Worm (Caenorhabditis elegans) whole organism, midembryonic: ENCODE data around the gene F10C2.4.

ENCODE experiments used
- T22C8.4 ChIP-seq: fragments of 200-800 bp; sonication (Bioruptor generic); IDR thresholded peaks from 2 replicates; pipeline ENCODE4 v1.3.6; 2022; ENCODE audit warnings: missing genetic modification characterization, missing compliant biosample characterization
- cog-1 ChIP-seq: sonication (generic microtip); optimal IDR thresholded peaks from 2 replicates; lab custom pipeline; 2016; ENCODE audit warnings: missing genetic modification characterization, missing compliant biosample characterization
- flt-1 ChIP-seq: fragments of 200-800 bp; sonication (Bioruptor generic); IDR thresholded peaks from 2 replicates; pipeline ENCODE4 v1.3.6; 2022; ENCODE audit warnings: missing genetic modification characterization, missing compliant biosample characterization
- klf-2 ChIP-seq: fragments of 200-800 bp; sonication (Bioruptor generic); conservative IDR thresholded peaks from 2 replicates; pipeline ENCODE4 v1.3.6; 2022; ENCODE audit warnings: missing genetic modification reagents, missing genetic modification characterization, missing compliant biosample characterization
- med-1 ChIP-seq: sonication (generic microtip); optimal IDR thresholded peaks from 2 replicates; lab custom pipeline; 2017; ENCODE audit warnings: missing genetic modification characterization, mild to moderate bottlenecking, missing compliant biosample characterization, antibody characterized with exemption, missing genetic modification reagents; ENCODE audit not compliant: insufficient read depth
- ref-1 ChIP-seq: fragments of 200-800 bp; sonication (Bioruptor generic); conservative IDR thresholded peaks from 2 replicates; pipeline ENCODE4 v1.3.6; 2022; ENCODE audit warnings: missing genetic modification reagents, missing genetic modification characterization, missing compliant biosample characterization
- tab-1 ChIP-seq: fragments of 200-800 bp; sonication (Bioruptor generic); IDR thresholded peaks from 2 replicates; pipeline ENCODE4 v1.3.6; 2022; ENCODE audit warnings: missing genetic modification characterization, missing compliant biosample characterization
- ztf-23 ChIP-seq: fragments of 200-800 bp; sonication (Bioruptor generic); IDR thresholded peaks from 2 replicates; pipeline ENCODE4 v1.3.6; 2022; ENCODE audit warnings: missing genetic modification reagents, missing genetic modification characterization, missing compliant biosample characterization
- ztf-29 ChIP-seq: fragments of 200-800 bp; sonication (Bioruptor generic); IDR thresholded peaks from 2 replicates; pipeline ENCODE4 v1.3.6; 2022; ENCODE audit warnings: missing genetic modification reagents, missing genetic modification characterization, missing compliant biosample characterization

F10C2.4 gene

DNA sequence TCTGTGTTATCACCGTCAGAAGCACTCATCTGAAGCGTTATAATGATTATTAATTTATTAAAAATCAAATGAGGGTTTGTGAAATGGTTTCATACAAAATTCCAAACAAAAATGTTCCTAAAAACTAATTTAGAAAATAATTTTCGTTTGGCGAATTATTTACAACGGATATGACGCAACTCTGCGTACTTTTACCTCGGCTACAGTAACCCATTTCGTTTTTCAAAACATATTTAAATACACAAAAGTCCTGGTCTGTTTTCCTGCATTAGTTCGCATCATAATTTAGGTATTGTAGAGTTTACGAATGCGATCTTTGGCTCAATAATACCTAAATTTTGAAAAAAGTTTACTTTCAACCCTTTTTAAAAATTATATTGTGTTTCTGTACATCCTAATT lies 18.4 kb downstream of the F10C2.4 start, which contains the start of gene R07B7.2:
R07B7.2 (minus strand) TSS at position 35 of the 400 bp plus-strand sequence.
- TF ChIP-seq med-1 (GFP tag; lab: Kevin White, UChicago) (no peak), ztf-23 (no peak), cog-1 (tag; lab: Kevin White, UChicago) (no peak), flt-1 (GFP tag; lab: Robert Waterston, UW) (no peak), tab-1 (GFP tag; lab: Robert Waterston, UW) (no peak), T22C8.4 (GFP tag; lab: Robert Waterston, UW) (no peak), klf-2 (no peak), ref-1 (GFP tag; lab: Robert Waterston, UW) (no peak), ztf-29 (GFP tag; lab: Robert Waterston, UW) (no peak)

DNA sequence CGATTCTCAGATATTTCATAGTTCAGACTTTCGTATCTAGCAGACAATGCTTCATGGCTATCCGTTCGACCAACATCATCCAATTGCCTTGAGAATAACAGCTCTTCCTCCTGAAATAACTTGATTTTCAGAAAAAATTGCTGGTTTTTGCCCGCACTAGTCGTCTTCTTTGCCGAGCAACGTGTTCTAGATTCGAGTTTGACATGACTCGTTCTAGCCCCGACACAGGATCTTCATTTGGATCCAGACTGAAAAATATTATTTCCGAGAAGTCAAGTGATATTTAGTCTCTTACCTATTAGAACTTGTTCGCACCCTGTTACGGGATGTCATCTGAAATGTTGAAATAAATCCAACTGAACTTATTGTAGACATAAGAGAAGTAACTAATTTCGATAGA lies 21.7 kb downstream of the F10C2.4 start, which contains the start of gene clh-6:
clh-6 (minus strand) TSS at position 333 of the 400 bp plus-strand sequence.
- no peak for TF ChIP-seq cog-1 (tag; lab: Kevin White, UChicago)
- TF ChIP-seq flt-1 (GFP tag; lab: Robert Waterston, UW) = 0 out of 2 replicates have a peak, but pooled peaks have one; percentile 29
- TF ChIP-seq ztf-29 (GFP tag; lab: Robert Waterston, UW) = no peak
- 0 out of 2 replicates have a peak, but pooled peaks have one; percentile 31 for TF ChIP-seq ztf-23
- no peak for TF ChIP-seq tab-1 (GFP tag; lab: Robert Waterston, UW)
- no peak for TF ChIP-seq T22C8.4 (GFP tag; lab: Robert Waterston, UW)
- no peak for TF ChIP-seq klf-2

DNA sequence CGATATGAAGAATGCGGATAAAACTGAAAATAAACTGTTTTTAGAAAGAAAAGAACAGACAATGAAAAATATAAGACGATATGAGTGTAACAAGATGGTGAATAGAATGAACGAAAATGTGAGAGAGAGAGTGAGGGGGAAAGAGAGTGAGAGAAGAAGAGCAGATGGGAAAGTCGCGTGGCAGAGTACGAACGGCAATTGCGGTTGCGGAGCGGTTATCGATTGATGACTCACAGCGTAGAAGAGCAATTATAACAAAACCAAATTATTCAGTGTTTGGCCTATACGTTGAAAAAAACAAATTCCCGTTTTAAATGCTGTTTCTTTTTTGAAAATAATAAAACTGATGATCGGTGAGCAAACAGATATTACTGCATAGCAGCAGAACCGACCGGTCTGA lies 24.0 kb downstream of the F10C2.4 start, which contains the start of gene pqn-53:
pqn-53 (minus strand) TSS at position 23 of the 400 bp plus-strand sequence.
- TF ChIP-seq ztf-29 (GFP tag; lab: Robert Waterston, UW) (no peak), tab-1 (GFP tag; lab: Robert Waterston, UW) (no peak), T22C8.4 (GFP tag; lab: Robert Waterston, UW) (peak; percentile 48; the same call in 1 of the 2 replicates), flt-1 (GFP tag; lab: Robert Waterston, UW) (0 out of 2 replicates have a peak, but pooled peaks have one; percentile 46)

DNA sequence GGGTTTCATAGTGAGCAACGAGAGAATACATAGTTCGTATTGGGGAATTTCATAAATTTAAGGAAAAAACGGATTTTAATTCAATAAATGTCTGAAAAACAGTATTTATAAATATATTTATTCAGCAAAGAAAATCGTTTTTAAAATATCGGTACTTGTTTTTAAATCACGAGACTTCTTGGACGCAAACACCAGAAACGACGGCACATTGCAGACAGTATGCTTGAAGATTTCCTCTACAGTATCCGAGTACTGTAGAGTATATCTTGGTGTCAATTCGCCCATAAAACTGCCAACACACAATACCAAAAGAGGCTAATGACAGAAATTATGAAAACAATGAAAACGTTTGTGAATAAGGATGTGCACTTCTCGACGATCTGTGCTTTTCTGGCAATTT lies 24.5 kb downstream of the F10C2.4 start:
- TF ChIP-seq ref-1 (GFP tag; lab: Robert Waterston, UW) = no peak
- no peak for TF ChIP-seq cog-1 (tag; lab: Kevin White, UChicago)
- TF ChIP-seq med-1 (GFP tag; lab: Kevin White, UChicago) = no peak
- no peak for TF ChIP-seq ztf-29 (GFP tag; lab: Robert Waterston, UW)
- TF ChIP-seq flt-1 (GFP tag; lab: Robert Waterston, UW) = no peak
- no peak for TF ChIP-seq ztf-23

DNA sequence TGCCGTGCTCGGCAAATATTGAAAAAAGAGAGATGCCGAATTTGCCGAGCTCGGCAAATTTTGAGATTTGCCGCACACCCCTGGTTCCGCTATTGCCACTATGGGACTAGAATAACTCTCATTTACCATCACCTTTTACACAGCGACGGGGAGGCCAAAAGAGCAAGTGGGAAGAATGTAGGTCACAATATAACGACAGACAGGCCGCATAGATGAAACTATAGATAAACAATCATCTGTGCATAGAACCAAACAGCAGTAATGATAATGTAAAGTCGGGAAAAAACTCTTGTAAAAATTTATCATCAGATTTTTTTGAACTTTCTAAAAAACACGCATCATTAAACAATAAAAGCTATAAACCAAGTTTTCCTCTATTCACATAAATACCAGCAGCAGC lies 27.1 kb downstream of the F10C2.4 start, which contains the start of gene kmo-2:
kmo-2 (minus strand) TSS at position 101 of the 400 bp plus-strand sequence.
- TF ChIP-seq ztf-23 (no peak), flt-1 (GFP tag; lab: Robert Waterston, UW) (no peak), ztf-29 (GFP tag; lab: Robert Waterston, UW) (no peak), ref-1 (GFP tag; lab: Robert Waterston, UW) (no peak), tab-1 (GFP tag; lab: Robert Waterston, UW) (no peak), med-1 (GFP tag; lab: Kevin White, UChicago) (no peak)

DNA sequence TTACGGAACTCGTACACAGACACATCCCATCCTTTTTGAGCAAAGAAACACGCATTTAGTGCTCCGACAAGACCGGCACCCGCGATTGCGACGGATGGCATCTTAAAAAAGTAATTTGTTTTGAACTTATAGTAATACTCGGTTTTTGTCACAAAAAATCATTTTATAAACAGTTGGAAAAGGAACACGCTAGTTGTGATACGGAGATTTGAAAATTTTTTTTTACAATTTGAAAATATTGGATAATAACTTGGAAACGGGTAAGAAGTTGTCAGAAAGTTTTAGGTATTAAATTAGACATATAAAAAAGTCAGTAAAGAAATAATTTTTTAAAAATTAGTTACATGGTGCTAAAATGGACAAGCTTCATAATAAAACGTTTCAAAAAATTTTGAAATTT lies 29.1 kb downstream of the F10C2.4 start, which contains the start of gene kmo-1:
kmo-1 (minus strand) TSS at position 101 of the 400 bp plus-strand sequence.
- no peak for TF ChIP-seq ztf-29 (GFP tag; lab: Robert Waterston, UW)
- TF ChIP-seq cog-1 (tag; lab: Kevin White, UChicago) = no peak
- no peak for TF ChIP-seq flt-1 (GFP tag; lab: Robert Waterston, UW)
- no peak for TF ChIP-seq ref-1 (GFP tag; lab: Robert Waterston, UW)
- no peak for TF ChIP-seq T22C8.4 (GFP tag; lab: Robert Waterston, UW)
- TF ChIP-seq klf-2 = no peak
- no peak for TF ChIP-seq med-1 (GFP tag; lab: Kevin White, UChicago)
- no peak for TF ChIP-seq ztf-23
- no peak for TF ChIP-seq tab-1 (GFP tag; lab: Robert Waterston, UW)

DNA sequence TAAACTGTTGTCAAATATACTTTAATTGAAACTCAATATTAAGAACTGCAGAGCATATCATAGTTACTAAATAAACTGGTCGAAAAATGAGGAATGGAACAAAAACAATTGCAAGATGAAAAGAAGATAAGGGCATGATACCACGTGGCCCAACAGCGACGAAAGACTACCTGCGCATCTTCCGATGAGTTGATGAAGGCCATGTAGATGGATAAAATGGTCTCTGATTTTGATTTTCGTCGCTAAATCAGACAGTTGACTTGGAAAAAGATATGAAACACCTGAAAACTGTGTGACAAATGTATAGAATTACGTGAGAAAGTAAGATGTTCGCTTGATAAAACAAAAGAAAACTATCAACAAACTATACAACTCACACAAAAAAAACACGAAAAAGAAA lies 30.1 kb downstream of the F10C2.4 start:
- TF ChIP-seq ztf-23 = no peak
- no peak for TF ChIP-seq cog-1 (tag; lab: Kevin White, UChicago)

DNA sequence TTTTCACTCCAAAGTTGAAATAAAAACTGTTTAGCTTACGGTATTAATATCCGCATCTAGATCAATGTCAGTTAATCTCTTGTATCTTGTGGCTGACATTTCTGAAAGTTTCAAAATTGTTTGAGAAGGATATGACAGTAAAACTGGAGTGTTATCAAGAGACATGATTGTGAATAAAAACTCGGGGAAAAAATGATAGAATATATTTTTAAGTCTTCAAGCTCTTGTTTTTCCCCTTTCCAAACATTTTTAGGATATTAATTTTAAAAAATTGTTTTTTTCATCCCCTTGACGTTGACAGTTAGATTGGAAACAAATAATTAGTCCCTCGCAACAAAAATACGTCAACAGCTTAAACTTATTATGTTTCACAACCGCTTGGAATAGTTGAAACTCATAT lies 33.5 kb downstream of the F10C2.4 start, which contains the start of gene R07B7.6:
R07B7.6 (minus strand) TSS at position 101 of the 400 bp plus-strand sequence.
- TF ChIP-seq flt-1 (GFP tag; lab: Robert Waterston, UW) (no peak), tab-1 (GFP tag; lab: Robert Waterston, UW) (no peak), ref-1 (GFP tag; lab: Robert Waterston, UW) (no peak)

DNA sequence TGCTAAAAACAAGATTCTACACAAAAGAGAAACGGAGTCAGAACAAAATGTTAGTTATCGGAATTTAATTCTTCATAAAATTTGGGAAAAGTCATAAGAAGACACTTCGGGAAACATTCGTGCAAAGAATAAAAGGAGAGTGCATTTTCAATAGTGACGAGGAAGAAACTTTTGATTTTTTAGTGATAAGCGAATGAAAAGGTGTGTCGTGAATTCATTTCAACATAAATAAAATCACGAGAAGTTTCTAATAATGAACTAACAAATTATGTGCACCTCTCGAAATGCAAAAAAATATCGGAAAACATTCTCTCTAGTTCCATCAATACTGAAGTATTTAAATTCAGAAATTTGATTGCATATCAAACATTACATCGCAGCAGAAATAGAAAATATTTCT lies 34.6 kb downstream of the F10C2.4 start:
- no peak for TF ChIP-seq tab-1 (GFP tag; lab: Robert Waterston, UW)

DNA sequence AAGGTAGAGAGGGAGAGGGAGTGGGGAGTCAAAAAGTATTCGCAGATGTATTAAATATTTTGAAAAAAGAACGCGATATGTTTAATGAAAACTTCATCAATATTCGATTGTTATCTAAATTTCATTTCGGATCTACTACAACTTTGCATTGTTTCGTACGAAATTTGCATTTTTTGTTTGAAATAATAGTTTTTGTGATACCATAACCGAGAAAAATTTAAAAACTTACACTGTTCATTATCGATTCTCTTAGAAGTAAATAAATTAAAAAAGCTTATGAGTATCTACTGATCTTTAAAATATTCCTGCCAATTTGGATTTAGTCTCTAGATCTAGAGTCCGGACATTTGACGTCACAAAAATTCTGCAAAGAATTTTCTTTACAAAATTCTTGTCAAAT lies 38.9 kb downstream of the F10C2.4 start, which contains the start of gene R07B7.9:
R07B7.9 (minus strand) TSS at position 101 of the 400 bp plus-strand sequence.
- no peak for TF ChIP-seq ztf-29 (GFP tag; lab: Robert Waterston, UW)
- TF ChIP-seq ztf-23 = no peak
- TF ChIP-seq tab-1 (GFP tag; lab: Robert Waterston, UW) = no peak
- TF ChIP-seq T22C8.4 (GFP tag; lab: Robert Waterston, UW) = no peak
- no peak for TF ChIP-seq med-1 (GFP tag; lab: Kevin White, UChicago)
- TF ChIP-seq klf-2 = no peak
- no peak for TF ChIP-seq flt-1 (GFP tag; lab: Robert Waterston, UW)
- no peak for TF ChIP-seq ref-1 (GFP tag; lab: Robert Waterston, UW)
- TF ChIP-seq cog-1 (tag; lab: Kevin White, UChicago) = no peak
